Fruit fly (Drosophila melanogaster): Measurements from ENCODE around the gene CG2258.

DNA sequence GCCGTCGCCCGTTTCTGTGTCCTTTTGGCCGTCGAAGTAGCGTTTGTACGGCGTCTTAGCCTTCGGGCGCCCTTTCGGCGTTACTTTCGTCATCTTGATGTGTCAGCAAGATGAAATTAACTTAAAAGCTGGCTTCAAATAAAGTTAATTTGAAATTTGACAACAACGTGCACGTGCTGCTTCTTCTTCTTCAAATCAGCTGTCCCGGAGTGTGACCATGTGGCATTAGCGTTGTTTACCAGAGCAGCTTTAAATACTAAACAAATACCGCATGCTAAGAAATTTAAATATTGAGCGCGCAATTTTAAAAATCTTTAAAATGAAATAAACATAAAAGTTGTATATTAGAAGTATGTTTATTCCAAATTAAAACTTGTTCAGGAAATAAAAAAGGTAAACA lies 19.0 kb upstream of the CG2258 start, which contains the start of gene CG2260:
- TF ChIP-seq bab1 (GFP tag; optimal IDR thresholded peaks at IDR 0.05) (peak; percentile 57), CG7101 (tag; optimal IDR thresholded peaks at IDR 0.05) (no peak), Mnt (GFP tag; optimal IDR thresholded peaks at IDR 0.05) (peak; percentile 100), Clk (GFP tag; optimal IDR thresholded peaks at IDR 0.05) (no peak), CG12768 (GFP tag; optimal IDR thresholded peaks at IDR 0.05) (no peak), CG33017 (tag; optimal IDR thresholded peaks at IDR 0.05) (no peak), tj (GFP tag; optimal IDR thresholded peaks at IDR 0.05) (no peak), cic (GFP tag; optimal IDR thresholded peaks at IDR 0.05) (no peak), CG1620 (GFP tag; optimal IDR thresholded peaks at IDR 0.05) (no peak), CG11617 (GFP tag; optimal IDR thresholded peaks at IDR 0.05) (no peak)
